Worm (Caenorhabditis elegans) whole organism, L4 larva: ENCODE measurements around the gene sru-38.

Experiments
- ama-1 ChIP-seq: fragments of 150-350 bp; optimal IDR thresholded peaks from 2 replicates; lab custom pipeline; 2014; ENCODE audit warnings: inconsistent platforms, mixed read lengths
- fkh-10 ChIP-seq: fragments of 150-350 bp; optimal IDR thresholded peaks from 2 replicates; lab custom pipeline; 2014; ENCODE audit warnings: missing biosample characterization, missing genetic modification reagents, missing genetic modification characterization
- lsy-2 ChIP-seq, 2 experiments: fragments of 150-350 bp in 1 of 2; sonication (generic microtip) in 1 of 2; optimal IDR thresholded peaks; 2 replicates each; lab custom pipeline; 2014 to 2017; ENCODE audit warnings: missing biosample characterization in 2 of 2, missing genetic modification characterization in 2 of 2
- madf-9 ChIP-seq: fragments of 200-800 bp; sonication (Bioruptor generic); conservative IDR thresholded peaks from 2 replicates; pipeline ENCODE4 v1.3.6; 2022; ENCODE audit warnings: missing genetic modification reagents, missing genetic modification characterization, missing compliant biosample characterization
- mep-1 ChIP-seq: fragments of 150-350 bp; sonication (generic microtip); optimal IDR thresholded peaks from 3 replicates; lab custom pipeline; 2014; ENCODE audit warnings: missing biosample characterization, missing genetic modification characterization
- nhr-48 ChIP-seq: sonication (generic microtip); optimal IDR thresholded peaks from 2 replicates; lab custom pipeline; 2016; ENCODE audit warnings: mild to moderate bottlenecking, missing genetic modification characterization, missing compliant biosample characterization
- nhr-76 ChIP-seq: fragments of 150-350 bp; optimal IDR thresholded peaks from 2 replicates; lab custom pipeline; 2014; ENCODE audit warnings: missing biosample characterization, missing genetic modification characterization
- snpc-4 ChIP-seq: fragments of 150-350 bp; optimal IDR thresholded peaks from 2 replicates; lab custom pipeline; 2014; ENCODE audit warnings: missing biosample characterization, missing genetic modification characterization
- spr-1 ChIP-seq: sonication (generic microtip); optimal IDR thresholded peaks from 2 replicates; lab custom pipeline; 2016; ENCODE audit warnings: mild to moderate bottlenecking, missing genetic modification characterization, missing compliant biosample characterization
- vab-7 ChIP-seq: fragments of 200-800 bp; sonication (Bioruptor generic); IDR thresholded peaks from 2 replicates; pipeline ENCODE4 v1.3.6; 2022; ENCODE audit warnings: missing genetic modification reagents, missing genetic modification characterization, missing compliant biosample characterization
- zip-2 ChIP-seq: fragments of 150-350 bp; optimal IDR thresholded peaks from 2 replicates; lab custom pipeline; 2014; ENCODE audit warnings: missing biosample characterization, missing genetic modification characterization
- ztf-11 ChIP-seq: fragments of 150-350 bp; optimal IDR thresholded peaks from 2 replicates; lab custom pipeline; 2014; ENCODE audit warnings: missing biosample characterization, missing genetic modification characterization

DNA sequence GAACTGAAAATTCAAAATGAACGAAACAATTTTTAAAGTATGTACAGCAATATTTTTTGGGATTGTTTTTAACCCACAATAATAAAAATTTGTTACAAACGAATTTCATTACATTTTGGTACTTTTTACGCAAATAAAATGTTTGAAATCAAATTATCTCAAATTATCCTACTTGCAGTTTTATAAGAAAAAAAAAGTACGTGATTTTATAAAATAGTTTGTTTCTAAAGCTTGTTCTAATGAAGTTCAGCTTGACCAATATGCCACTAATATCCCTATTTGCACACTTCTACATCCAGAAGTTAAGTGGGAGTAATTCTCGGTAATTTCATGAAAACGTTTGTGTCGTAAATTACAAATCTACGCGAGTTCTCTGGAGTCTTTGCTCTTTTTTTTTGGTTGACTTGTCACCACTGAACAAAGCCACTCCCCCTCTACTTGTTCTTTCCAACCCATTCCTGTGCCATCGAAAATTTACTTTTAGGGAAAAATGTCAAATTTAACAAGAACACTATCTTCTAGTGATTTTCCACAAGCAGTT lies 7.6 kb upstream of the sru-38 start, which contains the start of gene sru-8:
- TF ChIP-seq madf-9 (GFP tag; lab: Robert Waterston, UW), result no peak
- no peak for TF ChIP-seq ama-1
- TF ChIP-seq ztf-11 (tag; lab: Kevin White, UChicago), result no peak
- no peak for TF ChIP-seq snpc-4 (tag; lab: Kevin White, UChicago)
- TF ChIP-seq vab-7 (GFP tag; lab: Robert Waterston, UW), result no peak
- TF ChIP-seq nhr-76, result no peak
- no peak for TF ChIP-seq mep-1 (tag; lab: Kevin White, UChicago)
- no peak for TF ChIP-seq lsy-2 (tag; optimal IDR thresholded peaks at IDR 0.05; lab: Kevin White, UChicago)
- no peak for TF ChIP-seq spr-1
- no peak for TF ChIP-seq zip-2 (tag; lab: Kevin White, UChicago)
- TF ChIP-seq fkh-10 (GFP tag; lab: Kevin White, UChicago), result no peak
- TF ChIP-seq nhr-48, result no peak
